Worm (Caenorhabditis elegans) whole organism, L1 larva: ENCODE measurements around the gene F32H5.3.

Source experiments
- C16A3.4 ChIP-seq: fragments of 150-350 bp; optimal IDR thresholded peaks from 2 replicates; lab custom pipeline; 2014; ENCODE audit warnings: missing biosample characterization, missing genetic modification characterization
- Y116A8C.19 ChIP-seq: sonication (generic microtip); optimal IDR thresholded peaks from 2 replicates; lab custom pipeline; 2016; ENCODE audit warnings: missing compliant biosample characterization, missing genetic modification characterization, borderline replicate concordance
- aha-1 ChIP-seq: fragments of 150-350 bp; optimal IDR thresholded peaks from 2 replicates; lab custom pipeline; 2014; ENCODE audit warnings: missing biosample characterization, missing genetic modification characterization
- blmp-1 ChIP-seq: fragments of 150-350 bp; optimal IDR thresholded peaks from 2 replicates; lab custom pipeline; 2014; ENCODE audit warnings: missing biosample characterization, missing genetic modification characterization
- ceh-63 ChIP-seq: fragments of 200-800 bp; sonication (Bioruptor generic); optimal IDR thresholded peaks from 2 replicates; lab custom pipeline; 2018; ENCODE audit warnings: mild to moderate bottlenecking, missing genetic modification characterization, missing compliant biosample characterization
- ceh-90 ChIP-seq: sonication (generic microtip); optimal IDR thresholded peaks from 2 replicates; lab custom pipeline; 2016; ENCODE audit warnings: missing genetic modification characterization, missing compliant biosample characterization
- dpl-1 ChIP-seq, 3 experiments: fragments of 150-350 bp in 2 of 3; sonication (generic microtip) in 1 of 3; optimal IDR thresholded peaks; 2 replicates each; lab custom pipeline; 2014 to 2017; ENCODE audit warnings: missing biosample characterization in 3 of 3, missing genetic modification characterization in 3 of 3, missing genetic modification reagents in 3 of 3
- egl-27 ChIP-seq, 2 experiments: fragments of 150-350 bp in 1 of 2; sonication (generic microtip); optimal IDR thresholded peaks; 3 replicates each; lab custom pipeline; 2017 to 2018; ENCODE audit warnings: missing biosample characterization in 2 of 2, missing genetic modification characterization in 2 of 2, missing genetic modification reagents in 2 of 2
- elt-2 ChIP-seq: sonication (generic microtip); optimal IDR thresholded peaks from 2 replicates; lab custom pipeline; 2016; ENCODE audit warnings: missing genetic modification characterization, mild to moderate bottlenecking, inconsistent platforms, missing compliant biosample characterization, missing genetic modification reagents
- elt-3 ChIP-seq, 6 experiments: fragments of 150-350 bp in 1 of 6; sonication (generic microtip); optimal IDR thresholded peaks; 2 replicates each; lab custom pipeline; 2017 to 2018; ENCODE audit warnings: missing biosample characterization in 6 of 6, missing genetic modification characterization in 6 of 6, inconsistent platforms in 1 of 6
- ets-5 ChIP-seq: fragments of 200-800 bp; sonication (Bioruptor generic); IDR thresholded peaks from 2 replicates; pipeline ENCODE4 v1.3.6; 2022; ENCODE audit warnings: missing genetic modification characterization, missing compliant biosample characterization
- fkh-10 ChIP-seq: sonication (generic microtip); optimal IDR thresholded peaks from 2 replicates; lab custom pipeline; 2017; ENCODE audit warnings: missing biosample characterization, missing genetic modification reagents, missing genetic modification characterization
- grh-1 ChIP-seq: fragments of 200-800 bp; sonication (Bioruptor generic); IDR thresholded peaks from 2 replicates; pipeline ENCODE4 v1.3.6; 2022; ENCODE audit warnings: missing genetic modification reagents, missing genetic modification characterization, missing compliant biosample characterization
- irx-1 ChIP-seq: sonication (generic microtip); optimal IDR thresholded peaks from 2 replicates; lab custom pipeline; 2016; ENCODE audit warnings: missing genetic modification characterization, missing compliant biosample characterization
- isw-1 ChIP-seq: fragments of 200-800 bp; sonication (Bioruptor generic); IDR thresholded peaks from 2 replicates; pipeline ENCODE4 v1.3.6; 2022; ENCODE audit warnings: missing genetic modification characterization, missing compliant biosample characterization
- lin-14 ChIP-seq: fragments of 200-800 bp; sonication (Bioruptor generic); optimal IDR thresholded peaks from 2 replicates; lab custom pipeline; 2018; ENCODE audit warnings: mild to moderate bottlenecking, missing genetic modification characterization, moderate library complexity, missing compliant biosample characterization
- lin-35 ChIP-seq, 2 experiments: fragments of 150-350 bp; optimal IDR thresholded peaks; 2 replicates each; lab custom pipeline; 2014; ENCODE audit warnings: missing biosample characterization in 2 of 2, missing genetic modification characterization in 2 of 2, missing genetic modification reagents in 2 of 2
- lir-3 ChIP-seq: sonication (generic microtip); optimal IDR thresholded peaks from 2 replicates; lab custom pipeline; 2016; ENCODE audit warnings: mild to moderate bottlenecking, missing genetic modification characterization, moderate library complexity, missing compliant biosample characterization; ENCODE audit not compliant: poor library complexity
- lsy-2 ChIP-seq, 2 experiments: fragments of 150-350 bp; optimal IDR thresholded peaks; 2 replicates each; lab custom pipeline; 2014; ENCODE audit warnings: missing biosample characterization in 2 of 2, missing genetic modification characterization in 2 of 2
- mdl-1 ChIP-seq, 2 experiments: fragments of 150-350 bp; optimal IDR thresholded peaks; 2 replicates each; lab custom pipeline; 2014 to 2017; ENCODE audit warnings: missing biosample characterization in 2 of 2, missing genetic modification characterization in 2 of 2, inconsistent platforms in 1 of 2
- mep-1 ChIP-seq: fragments of 150-350 bp; optimal IDR thresholded peaks from 2 replicates; lab custom pipeline; 2014; ENCODE audit warnings: missing biosample characterization, missing genetic modification characterization
- nhr-11 ChIP-seq: fragments of 150-350 bp; optimal IDR thresholded peaks from 2 replicates; lab custom pipeline; 2014; ENCODE audit warnings: missing biosample characterization, missing genetic modification characterization
- nhr-19 ChIP-seq: fragments of 200-800 bp; sonication (Bioruptor generic); conservative IDR thresholded peaks from 2 replicates; pipeline ENCODE4 v1.3.6; 2022; ENCODE audit warnings: missing genetic modification characterization, missing compliant biosample characterization
- nhr-20 ChIP-seq: sonication (generic microtip); optimal IDR thresholded peaks from 2 replicates; lab custom pipeline; 2016; ENCODE audit warnings: mild to moderate bottlenecking, missing genetic modification characterization, missing compliant biosample characterization
- nhr-47 ChIP-seq: sonication (generic microtip); optimal IDR thresholded peaks from 2 replicates; lab custom pipeline; 2016; ENCODE audit warnings: mild to moderate bottlenecking, missing genetic modification characterization, moderate library complexity, missing compliant biosample characterization
- nhr-71 ChIP-seq: sonication (generic microtip); optimal IDR thresholded peaks from 2 replicates; lab custom pipeline; 2016; ENCODE audit warnings: mild to moderate bottlenecking, missing genetic modification characterization, moderate library complexity, missing compliant biosample characterization
- nhr-76 ChIP-seq: sonication (generic microtip); optimal IDR thresholded peaks from 2 replicates; lab custom pipeline; 2017; ENCODE audit warnings: missing biosample characterization, missing genetic modification characterization
- nhr-85 ChIP-seq: sonication (generic microtip); peaks from one replicate; lab custom pipeline; 2016; ENCODE audit warnings: missing genetic modification characterization, inconsistent platforms, missing compliant biosample characterization
- pag-3 ChIP-seq: sonication (generic microtip); optimal IDR thresholded peaks from 2 replicates; lab custom pipeline; 2017; ENCODE audit warnings: missing genetic modification characterization, mild to moderate bottlenecking, missing compliant biosample characterization, antibody characterized with exemption, borderline replicate concordance; ENCODE audit not compliant: insufficient read depth
- pax-3 ChIP-seq: fragments of 200-800 bp; sonication (Bioruptor generic); optimal IDR thresholded peaks from 2 replicates; lab custom pipeline; 2018; ENCODE audit warnings: mild to moderate bottlenecking, missing genetic modification characterization, moderate library complexity, missing compliant biosample characterization
- rnt-1 ChIP-seq: sonication (generic microtip); optimal IDR thresholded peaks from 2 replicates; lab custom pipeline; 2016; ENCODE audit warnings: mild to moderate bottlenecking, missing genetic modification characterization, moderate library complexity, missing compliant biosample characterization
- snu-23 ChIP-seq: sonication (generic microtip); optimal IDR thresholded peaks from 2 replicates; lab custom pipeline; 2016; ENCODE audit warnings: missing genetic modification characterization, missing compliant biosample characterization
- sptf-1 ChIP-seq: fragments of 150-350 bp; optimal IDR thresholded peaks from 2 replicates; lab custom pipeline; 2014; ENCODE audit warnings: missing biosample characterization, missing genetic modification characterization
- swsn-7 ChIP-seq: sonication (generic microtip); optimal IDR thresholded peaks from 2 replicates; lab custom pipeline; 2016; ENCODE audit warnings: missing genetic modification characterization, missing compliant biosample characterization
- tbx-2 ChIP-seq: sonication (generic microtip); optimal IDR thresholded peaks from 2 replicates; lab custom pipeline; 2016; ENCODE audit warnings: missing genetic modification characterization, missing compliant biosample characterization
- tlp-1 ChIP-seq: fragments of 150-350 bp; optimal IDR thresholded peaks from 2 replicates; lab custom pipeline; 2014; ENCODE audit warnings: missing biosample characterization, missing genetic modification characterization
- unc-130 ChIP-seq: fragments of 150-350 bp; optimal IDR thresholded peaks from 2 replicates; lab custom pipeline; 2017; ENCODE audit warnings: missing biosample characterization, missing genetic modification characterization, inconsistent platforms
- unc-62 ChIP-seq: fragments of 150-350 bp; optimal IDR thresholded peaks from 2 replicates; lab custom pipeline; 2014; ENCODE audit warnings: missing biosample characterization, missing genetic modification reagents, missing genetic modification characterization
- unc-98 ChIP-seq: fragments of 200-800 bp; sonication (Bioruptor generic); IDR thresholded peaks from 2 replicates; pipeline ENCODE4 v1.3.6; 2022; ENCODE audit warnings: missing genetic modification characterization, missing compliant biosample characterization
- xbp-1 ChIP-seq: sonication (generic microtip); optimal IDR thresholded peaks from 2 replicates; lab custom pipeline; 2016; ENCODE audit warnings: missing genetic modification characterization, missing compliant biosample characterization
- zag-1 ChIP-seq: fragments of 150-350 bp; optimal IDR thresholded peaks from 2 replicates; lab custom pipeline; 2014; ENCODE audit warnings: missing biosample characterization, missing genetic modification characterization

Gene F32H5.3

ce11 chrV:13380178-13380577 is 21.0 kb downstream of the F32H5.3 start, which contains the start of gene ifbp-1 (continued):
- TF ChIP-seq unc-62 (no peak), unc-98 (GFP tag; lab: Robert Waterston, UW) (no peak), unc-130 (peak; percentile 87), nhr-20 (tag; lab: Kevin White, UChicago) (peak; percentile 89), C16A3.4 (tag; lab: Kevin White, UChicago) (peak; percentile 55), tbx-2 (tag; lab: Kevin White, UChicago) (peak; percentile 72), irx-1 (peak; percentile 20), snu-23 (GFP tag; lab: Kevin White, UChicago) (peak; percentile 82), lin-35 (GFP tag; optimal IDR thresholded peaks at IDR 0.05; lab: Kevin White, UChicago) (peak; percentile 40 to 82), grh-1 (GFP tag; lab: Robert Waterston, UW) (peak; percentile 100), pax-3 (peak; percentile 10), nhr-11 (tag; lab: Kevin White, UChicago) (peak; percentile 26), lsy-2 (tag; optimal IDR thresholded peaks at IDR 0.05; lab: Kevin White, UChicago) (peak; percentile 57 to 82), ceh-63 (GFP tag; lab: Kevin White, UChicago) (no peak), swsn-7 (tag; lab: Kevin White, UChicago) (peak; percentile 38), egl-27 (tag; optimal IDR thresholded peaks at IDR 0.05; lab: Kevin White, UChicago) (peak in 1 of 2 experiments; percentile 41), isw-1 (no peak), dpl-1 (GFP tag; optimal IDR thresholded peaks at IDR 0.05; lab: Kevin White, UChicago) (peak; percentile 26 to 74 (median 51))

ce11 chrV:13380980-13381379 is 21.8 kb downstream of the F32H5.3 start, which contains the start of gene cpz-2:
Gene cpz-2, plus strand, starts transcription at chrV:13381189.
- TF ChIP-seq elt-2 (tag; lab: Kevin White, UChicago) (peak; percentile 56), egl-27 (tag; optimal IDR thresholded peaks at IDR 0.05; lab: Kevin White, UChicago) (no peak), pax-3 (no peak)

- TF ChIP-seq lir-3 (tag; lab: Kevin White, UChicago) (no peak), mdl-1 (tag; optimal IDR thresholded peaks at IDR 0.05; lab: Kevin White, UChicago) (no peak), nhr-11 (tag; lab: Kevin White, UChicago) (peak; percentile 1)
Measured at ce11 chrV:13385798-13386197, 26.7 kb downstream of the F32H5.3 start, which contains the start of gene gcy-34. Gene gcy-34, minus strand, starts transcription at chrV:13385898.

ce11 chrV:13387472-13387871 is 28.3 kb downstream of the F32H5.3 start:
- TF ChIP-seq sptf-1 (tag; lab: Kevin White, UChicago), result no peak
- no peak for TF ChIP-seq ceh-63 (GFP tag; lab: Kevin White, UChicago)

ce11 chrV:13388961-13389360 is 29.8 kb downstream of the F32H5.3 start:
- TF ChIP-seq fkh-10 (GFP tag; lab: Kevin White, UChicago), result no peak
- TF ChIP-seq pag-3 (tag; lab: Kevin White, UChicago), result no peak
- TF ChIP-seq zag-1, result no peak
- no peak for TF ChIP-seq unc-62
- TF ChIP-seq Y116A8C.19, result no peak
- TF ChIP-seq nhr-47 (tag; lab: Kevin White, UChicago), result no peak
- TF ChIP-seq aha-1 (tag; lab: Kevin White, UChicago), result no peak
- no peak for TF ChIP-seq unc-130
- TF ChIP-seq tlp-1 (tag; lab: Kevin White, UChicago), result no peak
- TF ChIP-seq nhr-76 (tag; lab: Kevin White, UChicago), result no peak

- TF ChIP-seq nhr-71 (tag; lab: Kevin White, UChicago) (peak; percentile 38), lsy-2 (tag; optimal IDR thresholded peaks at IDR 0.05; lab: Kevin White, UChicago) (peak in 1 of 2 experiments; percentile 46), elt-3 (tag; optimal IDR thresholded peaks at IDR 0.05; lab: Kevin White, UChicago) (peak in 4 of 6 experiments; percentile 33 to 71 (median 52)), nhr-85 (tag; lab: Kevin White, UChicago) (peak; percentile 90), mep-1 (tag; lab: Kevin White, UChicago) (peak; percentile 8), nhr-20 (tag; lab: Kevin White, UChicago) (peak; percentile 47), ets-5 (no peak), xbp-1 (tag; lab: Kevin White, UChicago) (no peak), blmp-1 (peak; percentile 64), lin-14 (GFP tag; lab: Kevin White, UChicago) (peak; percentile 57), lin-35 (GFP tag; optimal IDR thresholded peaks at IDR 0.05; lab: Kevin White, UChicago) (peak in 1 of 2 experiments; percentile 7), ceh-90 (tag; lab: Kevin White, UChicago) (no peak), snu-23 (GFP tag; lab: Kevin White, UChicago) (peak; percentile 34), aha-1 (tag; lab: Kevin White, UChicago) (no peak), rnt-1 (tag; lab: Kevin White, UChicago) (peak; percentile 14), nhr-19 (GFP tag; lab: Robert Waterston, UW) (0 out of 2 replicates have a peak, but pooled peaks have one; percentile 15)
Measured at ce11 chrV:13389454-13389853, 30.3 kb downstream of the F32H5.3 start.
